Worm (Caenorhabditis elegans): ENCODE results near the gene D2096.10.

Gene D2096.10

ce11 chrIV:8428492-8428891 is 39.5 kb upstream of the D2096.10 start:
- TF ChIP-seq unc-39 (tag; optimal IDR thresholded peaks at IDR 0.05) (no peak), drap-1 (GFP tag; optimal IDR thresholded peaks at IDR 0.05) (peak; percentile 81), nhr-76 (tag; optimal IDR thresholded peaks at IDR 0.05) (no peak), ceh-43 (GFP tag; optimal IDR thresholded peaks at IDR 0.05) (peak; percentile 15), unc-120 (tag; optimal IDR thresholded peaks at IDR 0.05; ENCODE audit: poor library complexity, severe bottlenecking) (no peak), snpc-4 (tag; optimal IDR thresholded peaks at IDR 0.05) (no peak), nhr-237 (tag; optimal IDR thresholded peaks at IDR 0.05) (no peak), mep-1 (tag; optimal IDR thresholded peaks at IDR 0.05) (peak; percentile 32), elt-3 (tag; optimal IDR thresholded peaks at IDR 0.05) (no peak), nhr-2 (tag; optimal IDR thresholded peaks at IDR 0.05) (peak; percentile 9), unc-62 (GFP tag; optimal IDR thresholded peaks at IDR 0.05) (no peak), blmp-1 (tag; optimal IDR thresholded peaks at IDR 0.05) (no peak), elt-1 (tag; optimal IDR thresholded peaks at IDR 0.05; ENCODE audit: borderline replicate concordance, insufficient read depth) (no peak), pha-4 (tag; optimal IDR thresholded peaks at IDR 0.05) (peak; percentile 30), bed-3 (GFP tag; optimal IDR thresholded peaks at IDR 0.05) (no peak), cnd-1 (tag; optimal IDR thresholded peaks at IDR 0.05) (peak; percentile 28), ceh-39 (tag; optimal IDR thresholded peaks at IDR 0.05) (no peak), lsy-2 (tag; optimal IDR thresholded peaks at IDR 0.05) (peak; percentile 78), hlh-1 (tag; optimal IDR thresholded peaks at IDR 0.05) (peak; percentile 49), lin-13 (tag; optimal IDR thresholded peaks at IDR 0.05) (peak; percentile 73), tbx-8 (GFP tag; optimal IDR thresholded peaks at IDR 0.05) (no peak), lin-32 (GFP tag; optimal IDR thresholded peaks at IDR 0.05) (no peak), M03D4.4 (tag; optimal IDR thresholded peaks at IDR 0.05) (peak; percentile 47), mls-2 (tag; optimal IDR thresholded peaks at IDR 0.05) (peak; percentile 24), zip-8 (tag; optimal IDR thresholded peaks at IDR 0.05) (no peak), sptf-1 (tag; optimal IDR thresholded peaks at IDR 0.05) (peak; percentile 59), ceh-83 (GFP tag; optimal IDR thresholded peaks at IDR 0.05) (peak; percentile 64), ztf-11 (tag; optimal IDR thresholded peaks at IDR 0.05) (no peak), ham-2 (GFP tag; optimal IDR thresholded peaks at IDR 0.05) (no peak), nhr-28 (tag; optimal IDR thresholded peaks at IDR 0.05) (no peak), nhr-12 (tag; optimal IDR thresholded peaks at IDR 0.05) (no peak), sem-2 (GFP tag; optimal IDR thresholded peaks at IDR 0.05) (peak; percentile 33), flh-1 (GFP tag; optimal IDR thresholded peaks at IDR 0.05) (no peak), mab-5 (tag; optimal IDR thresholded peaks at IDR 0.05) (no peak), ces-1 (GFP tag; optimal IDR thresholded peaks at IDR 0.05) (peak; percentile 36)

DNA sequence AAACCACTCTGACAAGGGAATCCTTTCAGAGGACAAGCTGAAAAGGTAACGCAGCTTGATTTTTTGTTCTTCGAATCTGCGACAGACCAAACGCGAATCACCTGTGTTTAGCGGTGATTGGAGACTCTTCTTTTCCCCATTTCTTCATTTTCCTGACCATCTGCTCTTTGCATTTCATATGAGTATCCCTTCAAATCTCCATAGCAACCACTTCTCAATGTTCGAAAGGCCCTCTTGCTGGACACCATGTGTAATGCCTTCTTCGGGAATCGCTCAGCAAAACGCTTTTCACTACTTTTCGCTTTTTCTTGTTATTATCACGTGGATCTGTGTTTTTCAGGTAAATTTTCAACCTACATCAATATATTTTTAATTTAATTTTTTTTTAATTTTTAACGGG is 37.5 kb upstream of the D2096.10 start, which contains the start of the genes T26A8.3 and tmem-231:
Gene T26A8.3, minus strand, starts transcription at position 101 of the 400 bp plus-strand sequence.
Gene tmem-231, plus strand, starts transcription at position 249 of the 400 bp plus-strand sequence.
- TF ChIP-seq pha-4 (tag; optimal IDR thresholded peaks at IDR 0.05) = no peak
- no peak for TF ChIP-seq elt-1 (tag; optimal IDR thresholded peaks at IDR 0.05; ENCODE audit: borderline replicate concordance, insufficient read depth)
- no peak for TF ChIP-seq cnd-1 (tag; optimal IDR thresholded peaks at IDR 0.05)
- no peak for TF ChIP-seq sptf-1 (tag; optimal IDR thresholded peaks at IDR 0.05)
- TF ChIP-seq mls-2 (tag; optimal IDR thresholded peaks at IDR 0.05) = no peak
- TF ChIP-seq hlh-1 (tag; optimal IDR thresholded peaks at IDR 0.05) = no peak
- TF ChIP-seq zip-8 (tag; optimal IDR thresholded peaks at IDR 0.05) = no peak
- no peak for TF ChIP-seq unc-120 (tag; optimal IDR thresholded peaks at IDR 0.05; ENCODE audit: poor library complexity, severe bottlenecking)
- TF ChIP-seq lin-32 (GFP tag; optimal IDR thresholded peaks at IDR 0.05) = no peak
- no peak for TF ChIP-seq nhr-237 (tag; optimal IDR thresholded peaks at IDR 0.05)
- TF ChIP-seq blmp-1 (tag; optimal IDR thresholded peaks at IDR 0.05) = no peak
- TF ChIP-seq M03D4.4 (tag; optimal IDR thresholded peaks at IDR 0.05) = no peak
- TF ChIP-seq ceh-43 (GFP tag; optimal IDR thresholded peaks at IDR 0.05) = no peak
- no peak for TF ChIP-seq unc-62 (GFP tag; optimal IDR thresholded peaks at IDR 0.05)
- no peak for TF ChIP-seq unc-39 (tag; optimal IDR thresholded peaks at IDR 0.05)
- TF ChIP-seq nhr-12 (tag; optimal IDR thresholded peaks at IDR 0.05) = no peak
- no peak for TF ChIP-seq flh-1 (GFP tag; optimal IDR thresholded peaks at IDR 0.05)
- no peak for TF ChIP-seq tbx-8 (GFP tag; optimal IDR thresholded peaks at IDR 0.05)

- TF ChIP-seq nhr-237 (tag; optimal IDR thresholded peaks at IDR 0.05) = no peak
- no peak for TF ChIP-seq mls-2 (tag; optimal IDR thresholded peaks at IDR 0.05)
- TF ChIP-seq elt-3 (tag; optimal IDR thresholded peaks at IDR 0.05) = no peak
- no peak for TF ChIP-seq M03D4.4 (tag; optimal IDR thresholded peaks at IDR 0.05)
- no peak for TF ChIP-seq mab-5 (tag; optimal IDR thresholded peaks at IDR 0.05)
Observed at ce11 chrIV:8420961-8421360, 31.9 kb upstream of the D2096.10 start, which contains the start of gene M116.5. M116.5 (minus strand) TSS chrIV:8421061.
